Fruit fly (Drosophila melanogaster): ENCODE results near the gene CG44532.
A peak's percentile ranks its signal among the peaks of the same experiment; 100 is the strongest.

Gene CG44532

DNA sequence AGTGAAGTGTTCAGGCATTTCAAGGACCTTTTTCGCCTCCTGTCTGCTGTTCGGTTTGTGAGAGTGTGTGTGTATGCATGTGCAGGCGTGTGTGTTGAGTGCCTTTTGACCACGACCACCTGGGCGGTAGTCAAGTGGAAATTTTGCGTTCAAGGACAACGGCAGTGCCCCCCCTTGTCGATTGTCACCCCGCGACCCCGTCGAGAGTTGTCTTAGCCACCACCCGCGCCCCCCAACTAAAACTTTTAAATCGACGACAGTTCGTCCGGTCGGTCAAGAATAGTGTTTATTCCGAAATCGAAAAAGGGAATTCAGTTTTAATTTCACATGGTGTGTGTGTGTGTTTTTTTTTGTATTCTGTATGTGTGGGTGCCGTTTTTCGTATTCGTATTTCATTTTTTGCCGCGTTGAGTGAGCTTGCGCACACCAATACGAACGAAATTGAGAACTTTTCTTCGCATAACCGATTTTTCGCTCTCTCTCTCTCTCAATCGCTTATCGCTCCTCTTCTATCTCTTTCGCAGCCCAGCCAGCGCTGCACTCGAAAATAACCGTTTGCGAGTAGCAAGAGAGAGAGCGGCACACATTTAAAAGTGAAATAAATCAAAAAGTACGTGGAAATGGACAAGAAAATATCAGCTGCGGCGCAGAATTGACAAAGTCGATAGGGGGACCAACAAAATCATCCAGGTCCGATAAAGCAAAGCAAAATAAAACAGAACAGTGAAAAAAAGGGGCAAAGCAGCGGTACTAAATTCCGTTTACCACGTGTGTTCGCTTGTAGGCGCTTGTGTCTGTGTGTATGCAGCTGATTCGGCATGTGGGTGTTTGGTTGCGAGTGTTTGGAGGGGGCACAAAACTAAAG, 2.0 kb downstream of the CG44532 start:
- TF ChIP-seq CG12605 (GFP tag; IDR thresholded peaks at IDR 0.05) (peak; percentile 72), CG8301 (tag; optimal IDR thresholded peaks at IDR 0.05) (peak; percentile 21), Snoo (tag; optimal IDR thresholded peaks at IDR 0.05) (no peak), CG9948 (tag; optimal IDR thresholded peaks at IDR 0.05) (no peak), CG14655 (GFP tag; optimal IDR thresholded peaks at IDR 0.05) (no peak), CG34367 (tag; optimal IDR thresholded peaks at IDR 0.05) (peak; percentile 48), CG32121 (GFP tag; IDR thresholded peaks at IDR 0.05) (peak; percentile 57; the same call in 1 of the 2 replicates), Pif1B (GFP tag; optimal IDR thresholded peaks at IDR 0.05) (peak; percentile 61), EcR (GFP tag; optimal IDR thresholded peaks at IDR 0.05) (no peak), rn (GFP tag; IDR thresholded peaks at IDR 0.05) (no peak), CG4496 (GFP tag; IDR thresholded peaks at IDR 0.05) (peak; percentile 69), Ets98B (GFP tag; IDR thresholded peaks at IDR 0.05) (peak; percentile 65), CG13204 (GFP tag; optimal IDR thresholded peaks at IDR 0.05) (no peak), D1 (tag; optimal IDR thresholded peaks at IDR 0.05) (no peak), CG15710 (tag; optimal IDR thresholded peaks at IDR 0.05) (peak; percentile 1), CG17806 (tag; optimal IDR thresholded peaks at IDR 0.05) (no peak), Pif1A (GFP tag; optimal IDR thresholded peaks at IDR 0.05) (no peak), fd96Ca (GFP tag; IDR thresholded peaks at IDR 0.05) (no peak; the same call in 2 of the 3 replicates), CG8159 (tag; optimal IDR thresholded peaks at IDR 0.05) (peak; percentile 33), CG10348 (GFP tag; IDR thresholded peaks at IDR 0.05) (no peak), gl (tag; optimal IDR thresholded peaks at IDR 0.05) (peak; percentile 25)

DNA sequence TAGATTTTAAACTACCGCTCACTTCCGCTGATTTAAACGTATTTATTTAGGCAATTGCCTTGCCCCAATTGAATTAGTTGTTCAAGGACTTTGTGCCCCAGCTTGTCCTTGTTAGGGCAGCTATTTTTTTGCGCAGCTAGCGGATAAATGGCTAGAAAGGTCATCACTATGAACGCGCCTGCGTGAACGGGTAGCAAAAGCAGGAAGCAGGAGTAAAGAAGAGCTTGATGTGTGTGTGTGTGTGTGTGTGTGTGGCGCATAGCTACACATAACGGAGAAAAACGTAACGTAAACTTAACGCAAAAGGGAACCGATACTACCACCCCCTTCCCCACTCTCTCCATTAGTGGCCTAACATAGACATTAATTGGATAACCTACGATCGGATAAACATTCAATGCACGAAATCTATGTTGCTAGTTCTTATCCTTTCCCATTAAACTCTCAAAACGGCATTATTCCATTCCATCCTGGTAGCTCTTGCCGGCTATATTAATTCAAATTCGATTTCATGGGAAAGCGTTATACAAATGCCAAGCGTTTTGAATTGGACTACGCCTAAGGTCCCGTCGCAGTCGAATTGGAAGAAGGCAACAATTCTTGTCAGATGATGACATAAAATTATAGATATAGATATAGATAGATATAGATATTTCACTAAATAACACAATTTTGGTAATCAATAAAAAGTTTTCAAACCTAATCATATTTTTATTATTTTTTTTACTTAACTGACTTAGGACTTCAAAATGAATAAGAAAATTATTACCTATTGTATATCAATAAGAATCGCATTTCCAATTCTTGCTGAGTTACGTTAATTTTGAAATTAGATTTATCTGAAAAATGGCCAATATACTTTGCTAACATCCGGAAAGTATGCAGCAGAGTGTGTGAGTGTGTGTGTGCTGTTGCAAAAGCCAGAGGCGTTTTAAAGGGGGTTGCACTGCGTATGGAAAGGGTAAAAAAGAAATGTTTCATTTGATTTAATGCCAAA, 2.9 kb downstream of the CG44532 start:
- no peak for TF ChIP-seq CG4496 (GFP tag; IDR thresholded peaks at IDR 0.05)

dm6 chrX:9168273-9168672, 6.4 kb downstream of the CG44532 start:
- TF ChIP-seq Snoo (tag; optimal IDR thresholded peaks at IDR 0.05) (no peak), CG8301 (tag; optimal IDR thresholded peaks at IDR 0.05) (no peak), CG12605 (GFP tag; IDR thresholded peaks at IDR 0.05) (no peak), fd96Ca (GFP tag; IDR thresholded peaks at IDR 0.05) (no peak), CG8159 (tag; optimal IDR thresholded peaks at IDR 0.05) (no peak), CG17806 (tag; optimal IDR thresholded peaks at IDR 0.05) (no peak), D1 (tag; optimal IDR thresholded peaks at IDR 0.05) (no peak), CG4496 (GFP tag; IDR thresholded peaks at IDR 0.05) (no peak), Pif1A (GFP tag; optimal IDR thresholded peaks at IDR 0.05) (no peak), gl (tag; optimal IDR thresholded peaks at IDR 0.05) (no peak), Ets98B (GFP tag; IDR thresholded peaks at IDR 0.05) (no peak), rn (GFP tag; IDR thresholded peaks at IDR 0.05) (no peak), CG9948 (tag; optimal IDR thresholded peaks at IDR 0.05) (no peak), Pif1B (GFP tag; optimal IDR thresholded peaks at IDR 0.05) (no peak)

- TF ChIP-seq Ets98B (GFP tag; IDR thresholded peaks at IDR 0.05), result no peak
- no peak for TF ChIP-seq Pif1A (GFP tag; optimal IDR thresholded peaks at IDR 0.05)
- TF ChIP-seq Snoo (tag; optimal IDR thresholded peaks at IDR 0.05), result no peak
- no peak for TF ChIP-seq fd96Ca (GFP tag; IDR thresholded peaks at IDR 0.05)
- no peak for TF ChIP-seq CG12605 (GFP tag; IDR thresholded peaks at IDR 0.05)
- TF ChIP-seq CG8159 (tag; optimal IDR thresholded peaks at IDR 0.05), result no peak
- no peak for TF ChIP-seq EcR (GFP tag; optimal IDR thresholded peaks at IDR 0.05)
- TF ChIP-seq gl (tag; optimal IDR thresholded peaks at IDR 0.05), result no peak
- no peak for TF ChIP-seq CG9948 (tag; optimal IDR thresholded peaks at IDR 0.05)
- TF ChIP-seq CG17806 (tag; optimal IDR thresholded peaks at IDR 0.05), result no peak
- TF ChIP-seq CG14655 (GFP tag; optimal IDR thresholded peaks at IDR 0.05), result no peak
Observed at dm6 chrX:9187429-9187828, 25.5 kb downstream of the CG44532 start.

DNA sequence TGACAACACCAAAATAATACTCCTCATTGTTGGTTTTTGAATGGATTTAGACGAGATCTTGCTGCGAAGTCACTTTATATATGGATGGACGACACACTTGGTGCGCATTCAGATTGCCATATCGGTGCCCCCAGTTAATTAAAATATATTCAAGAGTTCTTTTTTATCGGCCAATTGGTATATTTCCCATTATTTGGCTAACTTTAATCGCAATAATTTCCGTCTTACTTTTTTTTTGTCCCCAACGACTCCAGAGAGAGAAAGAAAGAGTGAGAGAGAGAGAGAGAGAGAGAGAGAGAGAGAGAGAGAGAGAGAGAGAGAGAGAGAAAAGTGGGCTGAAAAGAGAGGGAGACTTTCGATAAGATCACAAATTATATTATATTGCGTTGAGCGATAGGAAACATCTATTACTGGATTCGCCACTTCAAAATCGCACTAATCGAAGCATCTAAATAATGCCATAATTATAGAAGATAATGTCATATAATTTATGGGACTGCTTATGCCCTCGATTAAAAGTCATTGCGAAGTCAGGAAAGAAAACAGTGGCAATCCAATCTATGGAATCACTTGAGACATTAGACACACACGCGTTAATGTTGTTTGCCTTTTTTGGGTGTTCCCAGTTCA, 28.8 kb downstream of the CG44532 start, which contains the start of gene CG12115:
Gene CG12115, minus strand, starts transcription at position 51 of the 630 bp plus-strand sequence.
- TF ChIP-seq CG17806 (tag; optimal IDR thresholded peaks at IDR 0.05) (no peak), CG4496 (GFP tag; IDR thresholded peaks at IDR 0.05) (no peak), Snoo (tag; optimal IDR thresholded peaks at IDR 0.05) (no peak), CG15710 (tag; optimal IDR thresholded peaks at IDR 0.05) (no peak), EcR (GFP tag; optimal IDR thresholded peaks at IDR 0.05) (no peak), fd96Ca (GFP tag; IDR thresholded peaks at IDR 0.05) (no peak), D1 (tag; optimal IDR thresholded peaks at IDR 0.05) (no peak), CG34367 (tag; optimal IDR thresholded peaks at IDR 0.05) (no peak), CG13204 (GFP tag; optimal IDR thresholded peaks at IDR 0.05) (no peak), CG14655 (GFP tag; optimal IDR thresholded peaks at IDR 0.05) (no peak), CG9948 (tag; optimal IDR thresholded peaks at IDR 0.05) (no peak), CG10348 (GFP tag; IDR thresholded peaks at IDR 0.05) (no peak), Pif1B (GFP tag; optimal IDR thresholded peaks at IDR 0.05) (no peak)

All from whole organism, pupa.